Fruit fly (Drosophila melanogaster): ENCODE measurements around the gene CG34367.

CG34367 gene

dm6 chr2L:10321612-10322011 is 32.1 kb downstream of the CG34367 start (continued):
- peak; percentile 48 for TF ChIP-seq CG13296 (GFP tag; optimal IDR thresholded peaks at IDR 0.05)
- TF ChIP-seq CTCF (GFP tag; optimal IDR thresholded peaks at IDR 0.05), result peak; percentile 30
- TF ChIP-seq CG17361 (GFP tag; IDR thresholded peaks at IDR 0.05), result no peak
- no peak for TF ChIP-seq Nf-YA (GFP tag; IDR thresholded peaks at IDR 0.05)
- TF ChIP-seq CG13775 (GFP tag; optimal IDR thresholded peaks at IDR 0.05), result no peak
- no peak for TF ChIP-seq CG14667 (GFP tag; IDR thresholded peaks at IDR 0.05)
- no peak for TF ChIP-seq CG17359 (tag; optimal IDR thresholded peaks at IDR 0.05)
- TF ChIP-seq GATAe (GFP tag; conservative IDR thresholded peaks at IDR 0.05), result no peak
- TF ChIP-seq ara (GFP tag; IDR thresholded peaks at IDR 0.05), result no peak
- no peak for TF ChIP-seq zen (tag; optimal IDR thresholded peaks at IDR 0.05)
- no peak for TF ChIP-seq hth (optimal IDR thresholded peaks at IDR 0.05)
- no peak for TF ChIP-seq CG17802 (tag; optimal IDR thresholded peaks at IDR 0.05)
- peak; percentile 80 for TF ChIP-seq ftz-f1 (GFP tag; optimal IDR thresholded peaks at IDR 0.05)
- no peak for TF ChIP-seq grau (tag; optimal IDR thresholded peaks at IDR 0.05)
- no peak for TF ChIP-seq CG1529 (GFP tag; optimal IDR thresholded peaks at IDR 0.05)
- TF ChIP-seq CG4328 (GFP tag; optimal IDR thresholded peaks at IDR 0.05), result no peak
- no peak for TF ChIP-seq crc (GFP tag; optimal IDR thresholded peaks at IDR 0.05)
- no peak for TF ChIP-seq pan (optimal IDR thresholded peaks at IDR 0.05)
- TF ChIP-seq pan (GFP tag; optimal IDR thresholded peaks at IDR 0.05 in 1 of 2, IDR thresholded peaks at IDR 0.05 in 1 of 2), result no peak
- no peak for TF ChIP-seq usp (GFP tag; optimal IDR thresholded peaks at IDR 0.05)
- no peak for TF ChIP-seq CG4730 (GFP tag; IDR thresholded peaks at IDR 0.05)
- no peak for TF ChIP-seq Dad (GFP tag; optimal IDR thresholded peaks at IDR 0.05)
- TF ChIP-seq Xbp1 (GFP tag; optimal IDR thresholded peaks at IDR 0.05), result no peak
- no peak for TF ChIP-seq Neu2 (GFP tag; optimal IDR thresholded peaks at IDR 0.05; ENCODE audit: borderline replicate concordance)
- no peak for TF ChIP-seq Abd-B (GFP tag; optimal IDR thresholded peaks at IDR 0.05)
- TF ChIP-seq CG15696 (tag; optimal IDR thresholded peaks at IDR 0.05), result no peak
- TF ChIP-seq hbn (GFP tag; IDR thresholded peaks at IDR 0.05; ENCODE audit: partially characterized antibody), result no peak
- TF ChIP-seq Oaz (GFP tag; IDR thresholded peaks at IDR 0.05), result no peak
- TF ChIP-seq stwl (tag; optimal IDR thresholded peaks at IDR 0.05), result no peak
- TF ChIP-seq phol (tag; optimal IDR thresholded peaks at IDR 0.05), result no peak
- TF ChIP-seq ac (GFP tag; optimal IDR thresholded peaks at IDR 0.05), result no peak
- TF ChIP-seq CG2116 (GFP tag; optimal IDR thresholded peaks at IDR 0.05), result no peak
- no peak for TF ChIP-seq bcd (GFP tag; optimal IDR thresholded peaks at IDR 0.05)
- peak; percentile 91 for TF ChIP-seq CG10274 (GFP tag; optimal IDR thresholded peaks at IDR 0.05)
- no peak for TF ChIP-seq CG12236 (GFP tag; optimal IDR thresholded peaks at IDR 0.05)
- TF ChIP-seq PHDP (tag; optimal IDR thresholded peaks at IDR 0.05), result no peak
- no peak for TF ChIP-seq CG11093 (GFP tag; IDR thresholded peaks at IDR 0.05)
- no peak for TF ChIP-seq pum (GFP tag; optimal IDR thresholded peaks at IDR 0.05)
- no peak for TF ChIP-seq bab2 (GFP tag; optimal IDR thresholded peaks at IDR 0.05)
- no peak for TF ChIP-seq ssp (GFP tag; IDR thresholded peaks at IDR 0.05)
- no peak for TF ChIP-seq bsh (GFP tag; optimal IDR thresholded peaks at IDR 0.05)
- no peak for TF ChIP-seq Taf1 (GFP tag; IDR thresholded peaks at IDR 0.05)
- no peak for TF ChIP-seq CG3065 (GFP tag; optimal IDR thresholded peaks at IDR 0.05)
- no peak for TF ChIP-seq vnd (GFP tag; IDR thresholded peaks at IDR 0.05; ENCODE audit: partially characterized antibody)
- no peak for TF ChIP-seq pros (GFP tag; optimal IDR thresholded peaks at IDR 0.05)
- no peak for TF ChIP-seq Optix (GFP tag; IDR thresholded peaks at IDR 0.05)
- TF ChIP-seq Hr51 (GFP tag; optimal IDR thresholded peaks at IDR 0.05), result no peak
- no peak for TF ChIP-seq zfh1 (GFP tag; IDR thresholded peaks at IDR 0.05)
- peak; percentile 89 for TF ChIP-seq sd (tag; optimal IDR thresholded peaks at IDR 0.05)
- peak; percentile 84 for TF ChIP-seq CG13894 (tag; optimal IDR thresholded peaks at IDR 0.05)
- TF ChIP-seq CG11696 (GFP tag; IDR thresholded peaks at IDR 0.05), result no peak
- TF ChIP-seq Opbp (GFP tag; IDR thresholded peaks at IDR 0.05; ENCODE audit: partially characterized antibody), result no peak
- TF ChIP-seq Mad (GFP tag; optimal IDR thresholded peaks at IDR 0.05), result no peak

Measured in whole organism, embryonic.